Fruit fly (Drosophila melanogaster): ENCODE results near the gene wap.

DNA sequence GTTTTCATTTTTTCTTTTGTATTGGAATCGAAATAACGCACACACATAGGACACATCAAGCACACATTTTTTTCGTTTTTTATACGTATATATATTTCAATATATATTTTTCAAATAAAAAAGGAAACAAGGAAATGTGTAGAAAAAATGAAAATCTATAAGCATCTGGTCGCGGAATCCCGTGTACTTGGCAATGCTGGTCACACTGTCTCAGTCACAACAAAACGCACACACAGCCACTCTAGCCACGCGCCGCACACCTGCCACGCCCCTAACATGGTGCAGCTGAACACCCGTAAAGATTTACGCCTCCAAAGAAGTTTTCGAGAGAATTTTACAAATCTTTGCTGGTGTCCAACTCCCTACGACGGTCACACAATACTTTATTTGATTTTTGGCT lies 44.3 kb upstream of the wap start:
- TF ChIP-seq fkh (GFP tag; optimal IDR thresholded peaks at IDR 0.05) (no peak), Lpt (GFP tag; optimal IDR thresholded peaks at IDR 0.05) (no peak), Sox15 (GFP tag; optimal IDR thresholded peaks at IDR 0.05) (no peak), CG7368 (GFP tag; optimal IDR thresholded peaks at IDR 0.05) (no peak), CG16779 (tag; optimal IDR thresholded peaks at IDR 0.05) (no peak), Eip78C (GFP tag) (no peak), topi (GFP tag; optimal IDR thresholded peaks at IDR 0.05) (no peak)
